Worm (Caenorhabditis elegans) whole organism, L1 larva: ENCODE measurements around the gene C18F10.7.

Source experiments
- F16B12.6 ChIP-seq: fragments of 150-350 bp; optimal IDR thresholded peaks from 2 replicates; lab custom pipeline; 2014; ENCODE audit warnings: missing biosample characterization, missing genetic modification characterization
- fkh-10 ChIP-seq: sonication (generic microtip); optimal IDR thresholded peaks from 2 replicates; lab custom pipeline; 2017; ENCODE audit warnings: missing biosample characterization, missing genetic modification reagents, missing genetic modification characterization
- lin-14 ChIP-seq: fragments of 200-800 bp; sonication (Bioruptor generic); optimal IDR thresholded peaks from 2 replicates; lab custom pipeline; 2018; ENCODE audit warnings: mild to moderate bottlenecking, missing genetic modification characterization, moderate library complexity, missing compliant biosample characterization
- lin-15B ChIP-seq: fragments of 150-350 bp; sonication (generic microtip); optimal IDR thresholded peaks from 3 replicates; lab custom pipeline; 2014; ENCODE audit warnings: missing biosample characterization, missing genetic modification characterization
- lin-35 ChIP-seq, 2 experiments: fragments of 150-350 bp; optimal IDR thresholded peaks; 2 replicates each; lab custom pipeline; 2014; ENCODE audit warnings: missing biosample characterization in 2 of 2, missing genetic modification characterization in 2 of 2, missing genetic modification reagents in 2 of 2
- lin-39 ChIP-seq: fragments of 150-350 bp; optimal IDR thresholded peaks from 2 replicates; lab custom pipeline; 2014; ENCODE audit warnings: missing biosample characterization, missing genetic modification reagents, missing genetic modification characterization
- nhr-71 ChIP-seq: sonication (generic microtip); optimal IDR thresholded peaks from 2 replicates; lab custom pipeline; 2016; ENCODE audit warnings: mild to moderate bottlenecking, missing genetic modification characterization, moderate library complexity, missing compliant biosample characterization
- snpc-4 ChIP-seq: fragments of 150-350 bp; optimal IDR thresholded peaks from 2 replicates; lab custom pipeline; 2014; ENCODE audit warnings: missing biosample characterization, missing genetic modification characterization
- tlp-1 ChIP-seq: fragments of 150-350 bp; optimal IDR thresholded peaks from 2 replicates; lab custom pipeline; 2014; ENCODE audit warnings: missing biosample characterization, missing genetic modification characterization
- unc-130 ChIP-seq: fragments of 150-350 bp; optimal IDR thresholded peaks from 2 replicates; lab custom pipeline; 2017; ENCODE audit warnings: missing biosample characterization, missing genetic modification characterization, inconsistent platforms
- ztf-4 ChIP-seq: fragments of 150-350 bp; optimal IDR thresholded peaks from 2 replicates; lab custom pipeline; 2014; ENCODE audit warnings: missing biosample characterization, missing genetic modification characterization

DNA sequence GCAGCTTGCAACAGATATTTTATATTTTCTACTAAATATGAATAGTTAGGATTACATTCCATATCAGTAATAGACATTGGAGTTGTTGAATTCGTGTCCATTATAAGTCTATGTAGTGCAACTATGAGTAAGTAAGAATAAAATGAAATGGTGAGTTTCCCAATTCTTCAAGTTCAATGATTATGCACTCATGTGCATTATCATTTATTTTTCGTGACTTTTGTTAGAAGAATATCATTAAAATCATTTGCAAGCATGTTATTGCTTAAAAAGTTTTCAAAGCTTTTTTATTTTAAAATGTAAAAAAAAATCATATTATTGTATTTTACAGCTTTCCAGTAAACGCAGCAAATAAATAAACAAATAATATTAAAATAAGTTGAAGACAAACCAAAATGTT, 21.5 kb downstream of the C18F10.7 start, which contains the start of gene srg-9:
- TF ChIP-seq lin-14 (GFP tag; lab: Kevin White, UChicago), result no peak
- TF ChIP-seq lin-35 (GFP tag; optimal IDR thresholded peaks at IDR 0.05; lab: Kevin White, UChicago), result no peak
- no peak for TF ChIP-seq tlp-1 (tag; lab: Kevin White, UChicago)
- no peak for TF ChIP-seq lin-39 (tag; lab: Kevin White, UChicago)
- no peak for TF ChIP-seq lin-15B (tag; lab: Kevin White, UChicago)
- TF ChIP-seq F16B12.6 (tag; lab: Kevin White, UChicago), result no peak
- no peak for TF ChIP-seq fkh-10 (GFP tag; lab: Kevin White, UChicago)
- TF ChIP-seq ztf-4, result no peak
- no peak for TF ChIP-seq nhr-71
- TF ChIP-seq unc-130 (tag; lab: Kevin White, UChicago), result no peak
- TF ChIP-seq snpc-4 (tag; lab: Kevin White, UChicago), result no peak
